Fruit fly (Drosophila melanogaster): ENCODE data around the gene Idgf1.

Gene Idgf1

dm6 chr2L:16450891-16451290 lies 5.8 kb downstream of the Idgf1 start, which contains the start of gene Idgf3 (continued):
- TF ChIP-seq CG6654 (GFP tag; optimal IDR thresholded peaks at IDR 0.05) (no peak), dmrt11E (tag; optimal IDR thresholded peaks at IDR 0.05) (no peak), CG18262 (tag; optimal IDR thresholded peaks at IDR 0.05) (no peak), CG12071 (GFP tag; optimal IDR thresholded peaks at IDR 0.05) (no peak), pros (GFP tag; optimal IDR thresholded peaks at IDR 0.05) (no peak), MESR4 (GFP tag; optimal IDR thresholded peaks at IDR 0.05) (no peak), CG4328 (GFP tag; optimal IDR thresholded peaks at IDR 0.05) (no peak), CHES-1-like (GFP tag; optimal IDR thresholded peaks at IDR 0.05) (no peak), CG17612 (GFP tag; IDR thresholded peaks at IDR 0.05) (no peak), chinmo (GFP tag; IDR thresholded peaks at IDR 0.05; ENCODE audit: partially characterized antibody) (peak; percentile 93), Bgb (GFP tag; IDR thresholded peaks at IDR 0.05; ENCODE audit: partially characterized antibody) (0 out of 2 replicates have a peak, but pooled peaks have one; percentile 33), vfl (GFP tag; optimal IDR thresholded peaks at IDR 0.05) (no peak), Dip2 (GFP tag; IDR thresholded peaks at IDR 0.05) (no peak), esg (GFP tag; conservative IDR thresholded peaks at IDR 0.05) (no peak), bigmax (GFP tag; optimal IDR thresholded peaks at IDR 0.05) (no peak), CG2712 (tag; optimal IDR thresholded peaks at IDR 0.05) (no peak), ato (GFP tag; IDR thresholded peaks at IDR 0.05; ENCODE audit: partially characterized antibody) (no peak), Dref (GFP tag; IDR thresholded peaks at IDR 0.05) (no peak), ftz-f1 (GFP tag; optimal IDR thresholded peaks at IDR 0.05) (peak; percentile 16), chn (GFP tag; optimal IDR thresholded peaks at IDR 0.05) (no peak), CG8944 (GFP tag; optimal IDR thresholded peaks at IDR 0.05) (no peak), HLH3B (GFP tag; IDR thresholded peaks at IDR 0.05) (no peak), insv (GFP tag; optimal IDR thresholded peaks at IDR 0.05) (no peak), unc-4 (GFP tag; IDR thresholded peaks at IDR 0.05; ENCODE audit: partially characterized antibody) (no peak), sens (GFP tag) (peak; percentile 72), CG9932 (GFP tag; IDR thresholded peaks at IDR 0.05) (no peak), ci (GFP tag; IDR thresholded peaks at IDR 0.05) (no peak), Atf6 (GFP tag; IDR thresholded peaks at IDR 0.05) (peak; percentile 66), pzg (GFP tag; optimal IDR thresholded peaks at IDR 0.05) (no peak), Fer2 (tag; optimal IDR thresholded peaks at IDR 0.05) (no peak), CG6854 (GFP tag; optimal IDR thresholded peaks at IDR 0.05) (no peak), chm (GFP tag; IDR thresholded peaks at IDR 0.05) (no peak), CG15514 (GFP tag; optimal IDR thresholded peaks at IDR 0.05) (no peak), CG31365 (tag; optimal IDR thresholded peaks at IDR 0.05) (no peak), CG10267 (tag; optimal IDR thresholded peaks at IDR 0.05) (no peak), ewg (GFP tag; optimal IDR thresholded peaks at IDR 0.05) (no peak), CG32532 (GFP tag; IDR thresholded peaks at IDR 0.05) (no peak; the same call in 1 of the 2 replicates), toy (GFP tag; IDR thresholded peaks at IDR 0.05) (no peak), corto (GFP tag; optimal IDR thresholded peaks at IDR 0.05) (no peak), Jarid2 (GFP tag; optimal IDR thresholded peaks at IDR 0.05) (peak; percentile 53), Sox102F (GFP tag; optimal IDR thresholded peaks at IDR 0.05) (no peak), crol (GFP tag; IDR thresholded peaks at IDR 0.05) (peak; percentile 50), B-H1 (GFP tag; IDR thresholded peaks at IDR 0.05) (no peak), Deaf1 (tag; optimal IDR thresholded peaks at IDR 0.05) (peak; percentile 54), bbx (GFP tag; IDR thresholded peaks at IDR 0.05; ENCODE audit: partially characterized antibody) (no peak), croc (GFP tag; conservative IDR thresholded peaks at IDR 0.05) (no peak), CG15269 (tag; optimal IDR thresholded peaks at IDR 0.05) (peak; percentile 35), ash1 (GFP tag; optimal IDR thresholded peaks at IDR 0.05) (no peak), NfI (GFP tag; optimal IDR thresholded peaks at IDR 0.05) (no peak), ro (GFP tag; IDR thresholded peaks at IDR 0.05) (no peak), CG15011 (GFP tag; optimal IDR thresholded peaks at IDR 0.05) (no peak)
